Fruit fly (Drosophila melanogaster) S2 (cell line): ENCODE data around the gene MED1.

ENCODE experiments used
- CG8478 ChIP-seq: fragments of >200 bp; optimal IDR thresholded peaks from 2 replicates; lab custom pipeline; 2018
- CTCF ChIP-seq, 2 experiments: fragments of >200 bp; optimal IDR thresholded peaks; 2 replicates each; lab custom pipeline; 2018

DNA sequence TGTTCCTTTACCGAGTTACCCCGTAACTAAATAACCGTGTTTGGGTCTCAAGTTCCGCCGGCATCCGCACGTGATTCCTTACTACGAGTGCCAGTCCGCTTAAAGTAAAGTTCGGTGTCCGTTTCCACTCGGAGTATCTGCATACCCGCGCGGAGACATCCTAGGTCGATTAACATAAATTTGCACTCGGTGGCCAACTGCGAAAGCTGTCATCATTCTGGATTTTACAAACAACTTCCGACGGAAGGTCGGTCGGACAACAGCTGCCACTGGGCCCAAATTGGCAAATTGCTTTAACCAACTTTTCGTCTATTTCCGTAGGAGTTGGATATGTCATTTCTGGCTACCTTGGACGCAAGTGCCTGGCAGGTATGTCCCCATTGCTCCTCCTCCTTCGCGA is 47.7 kb downstream of the MED1 start, which contains the start of gene TfAP-2:
- no peak for TF ChIP-seq CTCF (optimal IDR thresholded peaks at IDR 0.05; lab: Kevin White, UChicago)
- TF ChIP-seq CG8478 (lab: Kevin White, UChicago) = no peak
